Fruit fly (Drosophila melanogaster) whole organism, embryonic: Measurements from ENCODE around the gene CG7370.

Source experiments
- Atf-2 ChIP-seq: fragments of 200-800 bp; sonication (Bioruptor generic); optimal IDR thresholded peaks from 2 replicates; lab custom pipeline; 2016; ENCODE audit warnings: missing biosample characterization, missing genetic modification characterization
- Atf6 ChIP-seq: fragments of 200-800 bp; sonication (Bioruptor generic); IDR thresholded peaks from 2 replicates; pipeline ENCODE4 v1.3.6; 2022; ENCODE audit warnings: missing biosample characterization, missing genetic modification characterization
- BtbVII ChIP-seq: fragments of 200-800 bp; sonication (Bioruptor generic); optimal IDR thresholded peaks from 3 replicates; lab custom pipeline; 2017; ENCODE audit warnings: missing biosample characterization, mild to moderate bottlenecking, missing genetic modification characterization
- CG10267 ChIP-seq: fragments of 200-800 bp; sonication (Bioruptor generic); optimal IDR thresholded peaks from 2 replicates; lab custom pipeline; 2018; ENCODE audit warnings: missing biosample characterization, mild to moderate bottlenecking, missing genetic modification characterization, moderate library complexity
- CG11696 ChIP-seq: fragments of 200-800 bp; sonication (Bioruptor generic); IDR thresholded peaks from 2 replicates; pipeline ENCODE4 v1.3.6; 2022; ENCODE audit warnings: missing biosample characterization, missing genetic modification characterization
- CG13624 ChIP-seq: fragments of 200-800 bp; sonication (Bioruptor generic); optimal IDR thresholded peaks from 2 replicates; lab custom pipeline; 2016; ENCODE audit warnings: missing biosample characterization, missing genetic modification characterization
- CG15269 ChIP-seq: fragments of 200-800 bp; sonication (Bioruptor generic); optimal IDR thresholded peaks from 2 replicates; lab custom pipeline; 2018; ENCODE audit warnings: missing biosample characterization, mild to moderate bottlenecking, missing genetic modification characterization, moderate library complexity
- CG17186 ChIP-seq: fragments of 200-800 bp; sonication (Bioruptor generic); optimal IDR thresholded peaks from 3 replicates; lab custom pipeline; 2017; ENCODE audit warnings: missing biosample characterization, missing genetic modification reagents, missing genetic modification characterization
- CG17912 ChIP-seq: fragments of 200-800 bp; sonication (Bioruptor generic); optimal IDR thresholded peaks from 2 replicates; lab custom pipeline; 2018; ENCODE audit warnings: missing biosample characterization, mild to moderate bottlenecking, missing genetic modification characterization
- CG18011 ChIP-seq: fragments of 200-800 bp; sonication (Bioruptor generic); optimal IDR thresholded peaks from 2 replicates; lab custom pipeline; 2017; ENCODE audit warnings: missing biosample characterization, missing genetic modification characterization, mild to moderate bottlenecking, moderate library complexity, missing genotype
- CG18262 ChIP-seq: fragments of 200-800 bp; optimal IDR thresholded peaks from 3 replicates; lab custom pipeline; 2019; ENCODE audit warnings: missing biosample characterization, mild to moderate bottlenecking, missing genetic modification characterization, moderate library complexity
- CG18599 ChIP-seq: fragments of 200-800 bp; sonication (Bioruptor generic); optimal IDR thresholded peaks from 3 replicates; lab custom pipeline; 2017; ENCODE audit warnings: missing biosample characterization, missing genetic modification characterization, mild to moderate bottlenecking, moderate library complexity, missing genetic modification reagents
- CG2129 ChIP-seq: fragments of 200-800 bp; sonication (Bioruptor generic); IDR thresholded peaks from 2 replicates; pipeline ENCODE4 v1.3.6; 2022; ENCODE audit warnings: missing biosample characterization, missing genetic modification characterization; ENCODE audit not compliant: partially characterized antibody
- CG4707 ChIP-seq: fragments of 200-800 bp; sonication (Bioruptor generic); optimal IDR thresholded peaks from 2 replicates; lab custom pipeline; 2018; ENCODE audit warnings: missing biosample characterization, mild to moderate bottlenecking, missing genetic modification characterization, moderate library complexity
- CG6765 ChIP-seq: fragments of 200-800 bp; sonication (Bioruptor generic); optimal IDR thresholded peaks from 3 replicates; lab custom pipeline; 2017; ENCODE audit warnings: missing biosample characterization, mild to moderate bottlenecking, missing genetic modification characterization
- D19B ChIP-seq: fragments of 200-800 bp; sonication (Bioruptor generic); optimal IDR thresholded peaks from 2 replicates; lab custom pipeline; 2017; ENCODE audit warnings: missing biosample characterization, mild to moderate bottlenecking, missing genetic modification characterization
- Dek ChIP-seq: fragments of 200-800 bp; sonication (Bioruptor generic); optimal IDR thresholded peaks from 3 replicates; lab custom pipeline; 2019; ENCODE audit warnings: missing biosample characterization, mild to moderate bottlenecking, missing genetic modification characterization, moderate library complexity
- Eip74EF ChIP-seq, 2 experiments: fragments of 200-800 bp in 1 of 2; fragments of >200 bp in 1 of 2; sonication (Bioruptor generic) in 1 of 2; optimal IDR thresholded peaks; 2 replicates each; lab custom pipeline; 2017 to 2019; ENCODE audit warnings: missing biosample characterization in 2 of 2, missing genetic modification characterization in 2 of 2, mild to moderate bottlenecking in 1 of 2, moderate library complexity in 1 of 2
- Fer1 ChIP-seq: fragments of 200-800 bp; sonication (Bioruptor generic); optimal IDR thresholded peaks from 2 replicates; lab custom pipeline; 2017; ENCODE audit warnings: missing biosample characterization, mild to moderate bottlenecking, missing genetic modification characterization
- Fer2 ChIP-seq: fragments of 200-800 bp; sonication (Bioruptor generic); optimal IDR thresholded peaks from 2 replicates; lab custom pipeline; 2018; ENCODE audit warnings: missing biosample characterization, mild to moderate bottlenecking, missing genetic modification characterization, moderate library complexity
- HLHmδ ChIP-seq: fragments of 200-800 bp; sonication (Bioruptor generic); optimal IDR thresholded peaks from 2 replicates; lab custom pipeline; 2018; ENCODE audit warnings: missing biosample characterization, mild to moderate bottlenecking, missing genetic modification characterization, moderate library complexity
- Hr3 ChIP-seq: fragments of 200-800 bp; sonication (Bioruptor generic); optimal IDR thresholded peaks from 3 replicates; lab custom pipeline; 2016; ENCODE audit warnings: missing biosample characterization, missing genetic modification characterization
- Neu2 ChIP-seq: fragments of 200-800 bp; sonication (Bioruptor generic); optimal IDR thresholded peaks from 3 replicates; lab custom pipeline; 2016; ENCODE audit warnings: missing biosample characterization, missing genetic modification characterization, borderline replicate concordance
- Poxn ChIP-seq: fragments of 200-800 bp; sonication (Bioruptor generic); IDR thresholded peaks from 2 replicates; pipeline ENCODE4 v1.3.6; 2022; ENCODE audit warnings: missing biosample characterization, missing genetic modification characterization
- YL-1 ChIP-seq: fragments of 200-800 bp; sonication (Bioruptor generic); optimal IDR thresholded peaks from 3 replicates; lab custom pipeline; 2017; ENCODE audit warnings: missing biosample characterization, mild to moderate bottlenecking, missing genetic modification characterization
- az2 ChIP-seq: fragments of 200-800 bp; sonication (Bioruptor generic); optimal IDR thresholded peaks from 3 replicates; lab custom pipeline; 2016; ENCODE audit warnings: missing biosample characterization, missing genetic modification characterization
- cad ChIP-seq: fragments of >200 bp; optimal IDR thresholded peaks from 2 replicates; lab custom pipeline; 2017; ENCODE audit warnings: missing biosample characterization, missing genetic modification characterization
- ci ChIP-seq: fragments of 200-800 bp; sonication (Bioruptor generic); IDR thresholded peaks from 3 replicates; pipeline ENCODE4 v1.3.6; 2022; ENCODE audit warnings: missing biosample characterization, missing genetic modification characterization
- croc ChIP-seq: fragments of 200-800 bp; sonication (Bioruptor generic); conservative IDR thresholded peaks from 3 replicates; pipeline ENCODE4 v1.3.6; 2022; ENCODE audit warnings: missing biosample characterization, missing genetic modification characterization
- dan ChIP-seq: fragments of 200-800 bp; sonication (Bioruptor generic); IDR thresholded peaks from 2 replicates; pipeline ENCODE4 v1.3.6; 2022; ENCODE audit warnings: missing biosample characterization, missing genetic modification characterization
- dmrt99B ChIP-seq: fragments of 200-800 bp; sonication (Bioruptor generic); optimal IDR thresholded peaks from 2 replicates; lab custom pipeline; 2018; ENCODE audit warnings: missing biosample characterization, mild to moderate bottlenecking, missing genetic modification characterization, moderate library complexity
- gce ChIP-seq: fragments of 200-800 bp; sonication (Bioruptor generic); IDR thresholded peaks from 3 replicates; pipeline ENCODE4 v1.3.6; 2022; ENCODE audit warnings: missing biosample characterization, missing genetic modification characterization
- grau ChIP-seq: fragments of 200-800 bp; optimal IDR thresholded peaks from 3 replicates; lab custom pipeline; 2019; ENCODE audit warnings: missing biosample characterization, mild to moderate bottlenecking, missing genetic modification characterization, moderate library complexity
- gsb-n ChIP-seq: fragments of 200-800 bp; sonication (Bioruptor generic); optimal IDR thresholded peaks from 3 replicates; lab custom pipeline; 2018; ENCODE audit warnings: missing biosample characterization, mild to moderate bottlenecking, missing genetic modification characterization
- ind ChIP-seq: fragments of 200-800 bp; sonication (Bioruptor generic); optimal IDR thresholded peaks from 3 replicates; lab custom pipeline; 2016; ENCODE audit warnings: missing biosample characterization, missing genetic modification characterization
- jing ChIP-seq: fragments of 200-800 bp; sonication (Bioruptor generic); optimal IDR thresholded peaks from 2 replicates; lab custom pipeline; 2018; ENCODE audit warnings: missing biosample characterization, mild to moderate bottlenecking, missing genetic modification characterization
- nau ChIP-seq: fragments of 200-800 bp; sonication (Bioruptor generic); optimal IDR thresholded peaks from 3 replicates; lab custom pipeline; 2017; ENCODE audit warnings: missing biosample characterization, mild to moderate bottlenecking, missing genetic modification characterization, missing genetic modification reagents
- odd ChIP-seq: fragments of 200-800 bp; sonication (Bioruptor generic); optimal IDR thresholded peaks from 2 replicates; lab custom pipeline; 2017; ENCODE audit warnings: missing biosample characterization, mild to moderate bottlenecking, missing genetic modification characterization
- otp ChIP-seq: fragments of 200-800 bp; sonication (Bioruptor generic); IDR thresholded peaks from 3 replicates; pipeline ENCODE4, ENCODE4 v1.3.6; 2022; ENCODE audit warnings: missing biosample characterization, missing genetic modification characterization
- p53 ChIP-seq: fragments of 200-800 bp; sonication (Bioruptor generic); optimal IDR thresholded peaks from 2 replicates; lab custom pipeline; 2016; ENCODE audit warnings: missing biosample characterization, missing genetic modification characterization
- phol ChIP-seq: fragments of 200-800 bp; sonication (Bioruptor generic); optimal IDR thresholded peaks from 3 replicates; lab custom pipeline; 2018; ENCODE audit warnings: missing biosample characterization, mild to moderate bottlenecking, missing genetic modification characterization, moderate library complexity
- row ChIP-seq: fragments of 200-800 bp; sonication (Bioruptor generic); IDR thresholded peaks from 3 replicates; pipeline ENCODE4 v1.3.6; 2022; ENCODE audit warnings: missing biosample characterization, missing genetic modification characterization
- seq ChIP-seq: fragments of 200-800 bp; sonication (Bioruptor generic); IDR thresholded peaks from 2 replicates; pipeline ENCODE4 v1.3.6; 2022; ENCODE audit warnings: missing biosample characterization, missing genetic modification characterization
- slou ChIP-seq: fragments of 200-800 bp; sonication (Bioruptor generic); optimal IDR thresholded peaks from 3 replicates; lab custom pipeline; 2016; ENCODE audit warnings: missing biosample characterization, missing genetic modification characterization
- ssp ChIP-seq: fragments of 200-800 bp; sonication (Bioruptor generic); IDR thresholded peaks from 2 replicates; pipeline ENCODE4 v1.3.6; 2022; ENCODE audit warnings: missing biosample characterization, missing genetic modification characterization
- tll ChIP-seq, 2 experiments: fragments of 200-800 bp in 1 of 2; fragments of >200 bp in 1 of 2; sonication (Bioruptor generic) in 1 of 2; optimal IDR thresholded peaks; 2 replicates each; lab custom pipeline; 2017 to 2019; ENCODE audit warnings: missing biosample characterization in 2 of 2, missing genetic modification characterization in 2 of 2, mild to moderate bottlenecking in 1 of 2, moderate library complexity in 1 of 2
- tna ChIP-seq: fragments of 200-800 bp; sonication (Bioruptor generic); IDR thresholded peaks from 2 replicates; pipeline ENCODE4 v1.3.6; 2022; ENCODE audit warnings: missing biosample characterization, missing genetic modification characterization; ENCODE audit not compliant: partially characterized antibody
- zen ChIP-seq: fragments of 200-800 bp; sonication (Bioruptor generic); optimal IDR thresholded peaks from 3 replicates; lab custom pipeline; 2018; ENCODE audit warnings: missing biosample characterization, mild to moderate bottlenecking, missing genetic modification characterization, moderate library complexity

CG7370 gene

DNA sequence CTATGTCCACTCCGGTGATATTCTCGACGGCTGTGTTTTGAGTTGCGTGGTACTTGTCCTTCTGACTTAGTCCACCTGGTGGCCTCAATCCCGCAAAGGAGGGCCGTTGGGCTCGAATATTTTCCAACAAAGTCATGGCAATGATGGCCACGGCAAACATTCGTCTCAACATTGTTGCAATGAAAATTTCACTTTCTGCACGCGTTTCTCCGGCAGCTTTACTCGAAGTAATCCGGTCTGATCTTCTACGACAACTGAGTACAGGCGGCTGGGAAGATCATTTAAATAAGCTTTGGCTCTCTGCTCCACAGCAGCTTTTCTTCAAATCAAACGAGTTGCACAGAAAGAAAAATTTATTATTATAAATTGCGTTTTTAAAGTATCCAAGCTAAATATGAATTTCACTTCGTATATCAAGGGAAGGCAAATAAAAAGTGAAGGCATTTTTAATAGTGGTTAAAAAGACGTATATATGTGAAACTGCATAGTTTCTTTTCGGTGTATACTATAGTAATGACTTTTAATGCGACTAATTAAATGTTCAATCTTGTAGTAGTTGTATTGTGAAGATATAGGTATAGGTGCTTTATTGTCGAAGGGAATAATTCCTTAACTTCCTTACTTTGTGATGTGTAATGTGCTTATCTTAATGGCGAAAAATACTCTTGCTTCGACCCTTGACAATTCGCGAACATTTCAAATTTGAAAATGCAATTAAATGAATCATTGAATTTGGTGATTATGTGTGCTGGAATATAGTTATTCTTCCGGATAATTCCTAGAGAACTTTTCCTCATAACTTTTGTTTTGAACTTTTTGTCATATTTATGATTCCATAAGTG lies 31.2 kb upstream of the CG7370 start, which contains the start of gene CG14567 (continued):
- TF ChIP-seq CG18262 (tag; lab: Kevin White, UChicago), result peak; percentile 46
- TF ChIP-seq seq (GFP tag; lab: Robert Waterston, UW), result no peak
- TF ChIP-seq CG18011 (GFP tag; lab: Kevin White, UChicago), result no peak
- TF ChIP-seq Atf6 (GFP tag; lab: Robert Waterston, UW), result peak; percentile 55; the same call in 1 of the 2 replicates
- TF ChIP-seq ssp (GFP tag; lab: Robert Waterston, UW), result no peak
- TF ChIP-seq ci (GFP tag; lab: Robert Waterston, UW), result peak; percentile 70
- no peak for TF ChIP-seq jing (GFP tag; lab: Kevin White, UChicago)
- no peak for TF ChIP-seq nau (GFP tag; lab: Kevin White, UChicago)
- no peak for TF ChIP-seq tna (GFP tag; lab: Robert Waterston, UW)
- no peak for TF ChIP-seq Eip74EF (GFP tag; optimal IDR thresholded peaks at IDR 0.05; lab: Kevin White, UChicago)
- no peak for TF ChIP-seq CG17186 (GFP tag; lab: Kevin White, UChicago)
- TF ChIP-seq YL-1 (GFP tag; lab: Kevin White, UChicago), result no peak
- no peak for TF ChIP-seq Dek
- no peak for TF ChIP-seq CG11696 (GFP tag; lab: Robert Waterston, UW)
- no peak for TF ChIP-seq Fer2 (tag; lab: Kevin White, UChicago)
- TF ChIP-seq HLHmδ (GFP tag; lab: Kevin White, UChicago), result no peak
- TF ChIP-seq croc (GFP tag; lab: Robert Waterston, UW), result no peak; the same call in 2 of the 3 replicates
- peak; percentile 12 for TF ChIP-seq CG18599
- TF ChIP-seq BtbVII, result no peak
- TF ChIP-seq CG2129, result no peak
- no peak for TF ChIP-seq cad (GFP tag; lab: Kevin White, UChicago)
- TF ChIP-seq gsb-n (tag; lab: Kevin White, UChicago), result no peak
- no peak for TF ChIP-seq CG6765 (GFP tag; lab: Kevin White, UChicago)
- peak; percentile 67 for TF ChIP-seq dmrt99B (tag; lab: Kevin White, UChicago)
- TF ChIP-seq otp (GFP tag; lab: Robert Waterston, UW), result no peak
- TF ChIP-seq odd (GFP tag; lab: Kevin White, UChicago), result no peak
- TF ChIP-seq Atf-2 (GFP tag; lab: Kevin White, UChicago), result no peak
- no peak for TF ChIP-seq CG13624 (GFP tag; lab: Kevin White, UChicago)
- no peak for TF ChIP-seq Poxn (GFP tag; lab: Robert Waterston, UW)
- no peak for TF ChIP-seq Hr3 (GFP tag; lab: Kevin White, UChicago)
- no peak for TF ChIP-seq Fer1 (GFP tag; lab: Kevin White, UChicago)
- TF ChIP-seq D19B (GFP tag; lab: Kevin White, UChicago), result no peak
- TF ChIP-seq CG4707 (GFP tag; lab: Kevin White, UChicago), result no peak
- TF ChIP-seq tll (GFP tag; optimal IDR thresholded peaks at IDR 0.05; lab: Kevin White, UChicago), result no peak
- no peak for TF ChIP-seq zen (tag; lab: Kevin White, UChicago)
- no peak for TF ChIP-seq CG17912 (GFP tag; lab: Kevin White, UChicago)
- no peak for TF ChIP-seq dan (GFP tag; lab: Robert Waterston, UW)
- peak; percentile 30 for TF ChIP-seq grau (tag; lab: Kevin White, UChicago)
- peak; percentile 41 for TF ChIP-seq phol (tag; lab: Kevin White, UChicago)
- no peak for TF ChIP-seq slou (GFP tag; lab: Kevin White, UChicago)
- TF ChIP-seq Neu2 (GFP tag; lab: Kevin White, UChicago), result no peak
- no peak for TF ChIP-seq CG10267
- TF ChIP-seq CG15269 (tag; lab: Kevin White, UChicago), result peak; percentile 13
- peak; percentile 48 for TF ChIP-seq az2
- TF ChIP-seq ind, result peak; percentile 11
- no peak for TF ChIP-seq p53 (GFP tag; lab: Kevin White, UChicago)
- TF ChIP-seq row (GFP tag; lab: Robert Waterston, UW), result peak; percentile 46; the same call in 2 of the 3 replicates
- 0 out of 3 replicates have a peak, but pooled peaks have one; percentile 42 for TF ChIP-seq gce
